Fruit fly (Drosophila melanogaster): Measurements from ENCODE around the gene CG3345.

- peak; percentile 59 for TF ChIP-seq Dif (GFP tag; optimal IDR thresholded peaks at IDR 0.05; ENCODE audit: partially characterized antibody)
- no peak for TF ChIP-seq h (GFP tag; optimal IDR thresholded peaks at IDR 0.05)
- TF ChIP-seq CG32264 (GFP tag; optimal IDR thresholded peaks at IDR 0.05) = no peak
- TF ChIP-seq Rel (GFP tag; optimal IDR thresholded peaks at IDR 0.05) = no peak
- no peak for TF ChIP-seq Rel (tag; optimal IDR thresholded peaks at IDR 0.05)
- no peak for TF ChIP-seq Mio (GFP tag; optimal IDR thresholded peaks at IDR 0.05)
- no peak for TF ChIP-seq Abd-B (GFP tag; optimal IDR thresholded peaks at IDR 0.05)
- TF ChIP-seq sage (GFP tag; optimal IDR thresholded peaks at IDR 0.05) = no peak
- no peak for TF ChIP-seq lola (GFP tag; optimal IDR thresholded peaks at IDR 0.05)
- TF ChIP-seq Hr78 (GFP tag; optimal IDR thresholded peaks at IDR 0.05) = no peak
- no peak for TF ChIP-seq Dfd (GFP tag; optimal IDR thresholded peaks at IDR 0.05)
- TF ChIP-seq rgr (GFP tag; optimal IDR thresholded peaks at IDR 0.05) = no peak
- peak; percentile 96 for TF ChIP-seq psq (GFP tag; optimal IDR thresholded peaks at IDR 0.05)
- no peak for TF ChIP-seq Jra (GFP tag; optimal IDR thresholded peaks at IDR 0.05)
- TF ChIP-seq Hr83 (GFP tag; optimal IDR thresholded peaks at IDR 0.05; ENCODE audit: poor library complexity, severe bottlenecking) = no peak
Observed at dm6 chr2L:220509-220908, 48.4 kb upstream of the CG3345 start.

Measured in whole organism, wandering third instar larva.